Worm (Caenorhabditis elegans) whole organism, L4 larva: ENCODE measurements around the gene ceh-40.
"Not testable (repeated sequence)": the region's sequence is repeated elsewhere in the genome, so short reads cannot be mapped to it uniquely, and the experiment has no call there.

ENCODE experiments used
- D1046.2 ChIP-seq: fragments of 200-800 bp; sonication (Bioruptor generic); IDR thresholded peaks from 2 replicates; pipeline ENCODE4 v1.3.6; 2022; ENCODE audit warnings: missing genetic modification characterization, missing compliant biosample characterization
- F44E2.7 ChIP-seq: fragments of 200-800 bp; sonication (Bioruptor generic); IDR thresholded peaks from 2 replicates; pipeline ENCODE4 v2.1.2; 2022; ENCODE audit warnings: missing genetic modification characterization, missing compliant biosample characterization
- T26A8.4 ChIP-seq: fragments of 200-800 bp; sonication (Bioruptor generic); IDR thresholded peaks from 2 replicates; pipeline ENCODE4 v1.3.6; 2022; ENCODE audit warnings: missing genetic modification characterization, missing compliant biosample characterization
- ZK546.5 ChIP-seq, 2 experiments: sonication (generic microtip); optimal IDR thresholded peaks; 2 replicates each; lab custom pipeline; 2017; ENCODE audit warnings: missing biosample characterization in 2 of 2, missing genetic modification characterization in 2 of 2
- aly-2 ChIP-seq: sonication (generic microtip); optimal IDR thresholded peaks from 2 replicates; lab custom pipeline; 2018; ENCODE audit warnings: missing biosample characterization, missing genetic modification characterization
- ama-1 ChIP-seq: fragments of 150-350 bp; optimal IDR thresholded peaks from 2 replicates; lab custom pipeline; 2014; ENCODE audit warnings: inconsistent platforms, mixed read lengths
- arid-1 ChIP-seq: fragments of 200-800 bp; sonication (Bioruptor generic); conservative IDR thresholded peaks from 2 replicates; pipeline ENCODE4 v1.3.6; 2022; ENCODE audit warnings: missing genetic modification reagents, missing genetic modification characterization, missing compliant biosample characterization
- ceh-44 ChIP-seq: fragments of 200-800 bp; sonication (Bioruptor generic); IDR thresholded peaks from 2 replicates; pipeline ENCODE4 v1.3.6; 2022; ENCODE audit warnings: missing genetic modification reagents, missing genetic modification characterization, missing compliant biosample characterization
- ceh-62 ChIP-seq: sonication (generic microtip); optimal IDR thresholded peaks from 2 replicates; lab custom pipeline; 2017; ENCODE audit warnings: missing biosample characterization, missing genetic modification characterization
- ceh-82 ChIP-seq: sonication (generic microtip); optimal IDR thresholded peaks from 2 replicates; lab custom pipeline; 2017; ENCODE audit warnings: missing biosample characterization, missing genetic modification characterization
- ces-1 ChIP-seq: fragments of 150-350 bp; sonication (generic microtip); optimal IDR thresholded peaks from 4 replicates; lab custom pipeline; 2014; ENCODE audit warnings: missing biosample characterization, missing genetic modification reagents, missing genetic modification characterization
- daf-16 ChIP-seq, 3 experiments: sonication (generic microtip); optimal IDR thresholded peaks; 2 replicates each; lab custom pipeline; 2016 to 2017; ENCODE audit warnings: missing genetic modification characterization in 3 of 3, missing genetic modification reagents in 3 of 3, mild to moderate bottlenecking in 2 of 3, missing compliant biosample characterization in 2 of 3, missing biosample characterization in 1 of 3, moderate library complexity in 1 of 3
- dpl-1 ChIP-seq: fragments of 150-350 bp; optimal IDR thresholded peaks from 2 replicates; lab custom pipeline; 2014; ENCODE audit warnings: missing biosample characterization, missing genetic modification reagents, missing genetic modification characterization
- egl-27 ChIP-seq: sonication (generic microtip); optimal IDR thresholded peaks from 3 replicates; lab custom pipeline; 2017; ENCODE audit warnings: missing biosample characterization, missing genetic modification reagents, missing genetic modification characterization
- hmg-1.1 ChIP-seq: fragments of 200-800 bp; sonication (Bioruptor generic); IDR thresholded peaks from 2 replicates; pipeline ENCODE4 v1.3.6; 2022; ENCODE audit warnings: missing genetic modification reagents, missing genetic modification characterization, missing compliant biosample characterization
- lim-7 ChIP-seq: fragments of 200-800 bp; sonication (Bioruptor generic); IDR thresholded peaks from 2 replicates; pipeline ENCODE4 v1.3.6; 2022; ENCODE audit warnings: missing genetic modification characterization, missing compliant biosample characterization
- lin-13 ChIP-seq: fragments of 150-350 bp; optimal IDR thresholded peaks from 2 replicates; lab custom pipeline; 2014; ENCODE audit warnings: missing biosample characterization, missing genetic modification reagents, missing genetic modification characterization
- madf-9 ChIP-seq: fragments of 200-800 bp; sonication (Bioruptor generic); conservative IDR thresholded peaks from 2 replicates; pipeline ENCODE4 v1.3.6; 2022; ENCODE audit warnings: missing genetic modification reagents, missing genetic modification characterization, missing compliant biosample characterization
- mes-2 ChIP-seq: sonication (generic microtip); optimal IDR thresholded peaks from 2 replicates; lab custom pipeline; 2016; ENCODE audit warnings: missing genotype, mild to moderate bottlenecking, missing genetic modification characterization, missing compliant biosample characterization; ENCODE audit not compliant: poor library complexity, severe bottlenecking
- mxl-2 ChIP-seq: fragments of 200-800 bp; sonication (Bioruptor generic); conservative IDR thresholded peaks from 2 replicates; pipeline ENCODE4 v1.3.6; 2022; ENCODE audit warnings: missing genetic modification reagents, missing genetic modification characterization, missing compliant biosample characterization
- nhr-48 ChIP-seq: sonication (generic microtip); optimal IDR thresholded peaks from 2 replicates; lab custom pipeline; 2016; ENCODE audit warnings: mild to moderate bottlenecking, missing genetic modification characterization, missing compliant biosample characterization
- nhr-6 ChIP-seq: fragments of 150-350 bp; optimal IDR thresholded peaks from 2 replicates; lab custom pipeline; 2014; ENCODE audit warnings: missing biosample characterization, missing genetic modification characterization
- nhr-76 ChIP-seq: fragments of 150-350 bp; optimal IDR thresholded peaks from 2 replicates; lab custom pipeline; 2014; ENCODE audit warnings: missing biosample characterization, missing genetic modification characterization
- php-3 ChIP-seq: fragments of 200-800 bp; sonication (Bioruptor generic); IDR thresholded peaks from 2 replicates; pipeline ENCODE4 v1.3.6; 2022; ENCODE audit warnings: missing genetic modification reagents, missing genetic modification characterization, missing compliant biosample characterization
- skn-1 ChIP-seq: fragments of 150-350 bp; optimal IDR thresholded peaks from 2 replicates; lab custom pipeline; 2014; ENCODE audit warnings: missing biosample characterization, missing genetic modification characterization
- snpc-1.2 ChIP-seq: fragments of 200-800 bp; sonication (Bioruptor generic); IDR thresholded peaks from 2 replicates; pipeline ENCODE4 v1.3.6; 2022; ENCODE audit warnings: missing genetic modification reagents, missing genetic modification characterization, missing compliant biosample characterization
- spr-1 ChIP-seq: sonication (generic microtip); optimal IDR thresholded peaks from 2 replicates; lab custom pipeline; 2016; ENCODE audit warnings: mild to moderate bottlenecking, missing genetic modification characterization, missing compliant biosample characterization
- tra-1 ChIP-seq: fragments of 200-800 bp; sonication (Bioruptor generic); IDR thresholded peaks from 2 replicates; pipeline ENCODE4 v1.3.6; 2022; ENCODE audit warnings: missing genetic modification reagents, missing genetic modification characterization, missing compliant biosample characterization
- unc-62 ChIP-seq, 3 experiments: fragments of 150-350 bp in 1 of 3; sonication (generic microtip); optimal IDR thresholded peaks in 2 of 3; peaks in 1 of 3; 1 replicate in 1 of 3; 2 replicates in 2 of 3; lab custom pipeline; 2014 to 2017; ENCODE audit warnings: missing biosample characterization in 3 of 3, missing genetic modification characterization in 3 of 3, missing genetic modification reagents in 3 of 3, missing genotype in 1 of 3
- zfp-2 ChIP-seq: sonication (generic microtip); optimal IDR thresholded peaks from 2 replicates; lab custom pipeline; 2016; ENCODE audit warnings: mild to moderate bottlenecking, missing genetic modification characterization, missing compliant biosample characterization

The ceh-40 gene

ce11 chrX:12315268-12315667 lies 5.3 kb downstream of the ceh-40 start, which contains the start of gene xtr-2 (continued):
- TF ChIP-seq zfp-2 (tag; lab: Kevin White, UChicago) (no peak), nhr-6 (tag; lab: Kevin White, UChicago) (no peak), lin-13 (no peak)

- TF ChIP-seq unc-62 (GFP tag; optimal IDR thresholded peaks at IDR 0.05 in 1 of 2; lab: Kevin White, UChicago) (peak in 1 of 2 experiments; percentile 79), unc-62 (tag; optimal IDR thresholded peaks at IDR 0.05; lab: Kevin White, UChicago) (no peak), tra-1 (GFP tag; lab: Robert Waterston, UW) (peak; percentile 81; the same call in 1 of the 2 replicates), spr-1 (tag; lab: Kevin White, UChicago) (no peak)
Measured at ce11 chrX:12314395-12314794, 6.2 kb downstream of the ceh-40 start.

ce11 chrX:12313779-12314178 lies 6.8 kb downstream of the ceh-40 start:
- TF ChIP-seq daf-16 (GFP tag; optimal IDR thresholded peaks at IDR 0.05; lab: Kevin White, UChicago) (no peak), daf-16 (tag; optimal IDR thresholded peaks at IDR 0.05; lab: Kevin White, UChicago) (no peak), nhr-76 (tag; lab: Kevin White, UChicago) (no peak), hmg-1.1 (no peak), ZK546.5 (tag; optimal IDR thresholded peaks at IDR 0.05; lab: Kevin White, UChicago) (no peak), ces-1 (GFP tag; lab: Kevin White, UChicago) (no peak), nhr-48 (tag; lab: Kevin White, UChicago) (no peak), ceh-82 (tag; lab: Kevin White, UChicago) (no peak), T26A8.4 (GFP tag; lab: Robert Waterston, UW) (no peak), egl-27 (tag; lab: Kevin White, UChicago) (no peak), mes-2 (tag; lab: Kevin White, UChicago) (no peak), madf-9 (0 out of 2 replicates have a peak, but pooled peaks have one; percentile 5), skn-1 (tag; lab: Kevin White, UChicago) (no peak), lim-7 (GFP tag; lab: Robert Waterston, UW) (no peak), dpl-1 (GFP tag; lab: Kevin White, UChicago) (no peak), ceh-62 (tag; lab: Kevin White, UChicago) (no peak), nhr-6 (tag; lab: Kevin White, UChicago) (no peak), mxl-2 (peak; percentile 59; the same call in 1 of the 2 replicates)
- TF ChIP-seq, all 104 proteins: peak for 2

ce11 chrX:12308045-12308499 lies 12.5 kb downstream of the ceh-40 start, which contains the start of gene F17A2.16:
Gene F17A2.16, plus strand, starts transcription at chrX:12308449.
- TF ChIP-seq unc-62 (GFP tag; optimal IDR thresholded peaks at IDR 0.05 in 1 of 2; lab: Kevin White, UChicago) (peak in 1 of 2 experiments; percentile 54), snpc-1.2 (GFP tag; lab: Robert Waterston, UW) (peak; percentile 82)
- not testable (repeated sequence) for TF ChIP-seq unc-62 (tag; optimal IDR thresholded peaks at IDR 0.05; lab: Kevin White, UChicago)

ce11 chrX:12306565-12306964 lies 14.0 kb downstream of the ceh-40 start, which contains the start of gene phf-32:
Gene phf-32, plus strand, starts transcription at chrX:12306865.
- TF ChIP-seq ama-1 (lab: Kevin White, UChicago) = no peak

- TF ChIP-seq ceh-44 (GFP tag; lab: Robert Waterston, UW) (peak; percentile 47; the same call in 1 of the 2 replicates), D1046.2 (0 out of 2 replicates have a peak, but pooled peaks have one; percentile 31), php-3 (no peak), ceh-82 (tag; lab: Kevin White, UChicago) (no peak), aly-2 (no peak), ceh-62 (tag; lab: Kevin White, UChicago) (no peak), arid-1 (0 out of 2 replicates have a peak, but pooled peaks have one; percentile 13), egl-27 (tag; lab: Kevin White, UChicago) (no peak), nhr-48 (tag; lab: Kevin White, UChicago) (no peak), F44E2.7 (no peak)
Measured at ce11 chrX:12304231-12304630, 16.3 kb downstream of the ceh-40 start.
